Worm (Caenorhabditis elegans): ENCODE measurements around the gene tin-10.

tin-10 gene

ce11 chrIII:11457911-11458310 lies 44.7 kb downstream of the tin-10 start:
- TF ChIP-seq mab-5 (tag; optimal IDR thresholded peaks at IDR 0.05) (no peak), ama-1 (optimal IDR thresholded peaks at IDR 0.05) (no peak), ztf-4 (tag; optimal IDR thresholded peaks at IDR 0.05) (no peak), snpc-4 (tag; optimal IDR thresholded peaks at IDR 0.05) (no peak), lsy-2 (tag; optimal IDR thresholded peaks at IDR 0.05) (no peak), blmp-1 (tag; optimal IDR thresholded peaks at IDR 0.05; ENCODE audit: insufficient read depth) (no peak), unc-39 (tag; optimal IDR thresholded peaks at IDR 0.05) (no peak), sma-3 (GFP tag; optimal IDR thresholded peaks at IDR 0.05) (no peak), nhr-25 (tag; optimal IDR thresholded peaks at IDR 0.05) (no peak), ztf-1 (GFP tag; conservative IDR thresholded peaks at IDR 0.05) (no peak), Y55F3AM.14 (GFP tag; optimal IDR thresholded peaks at IDR 0.05) (no peak), C34F6.9 (tag; optimal IDR thresholded peaks at IDR 0.05) (no peak), lin-13 (GFP tag; optimal IDR thresholded peaks at IDR 0.05) (no peak), aly-2 (tag; optimal IDR thresholded peaks at IDR 0.05) (no peak)

- TF ChIP-seq nhr-77 (tag; optimal IDR thresholded peaks at IDR 0.05) (no peak), ztf-1 (GFP tag; conservative IDR thresholded peaks at IDR 0.05) (no peak), C34F6.9 (tag; optimal IDR thresholded peaks at IDR 0.05) (no peak), lin-11 (tag; optimal IDR thresholded peaks at IDR 0.05) (no peak), egl-27 (tag; optimal IDR thresholded peaks at IDR 0.05) (no peak), ztf-11 (tag; optimal IDR thresholded peaks at IDR 0.05) (no peak), skn-1 (tag; optimal IDR thresholded peaks at IDR 0.05) (no peak), elt-3 (tag; optimal IDR thresholded peaks at IDR 0.05) (no peak), nhr-6 (tag; optimal IDR thresholded peaks at IDR 0.05) (no peak), ceh-82 (tag; optimal IDR thresholded peaks at IDR 0.05) (no peak), F13H6.1 (tag; optimal IDR thresholded peaks at IDR 0.05) (no peak), nhr-23 (tag; optimal IDR thresholded peaks at IDR 0.05) (no peak), peb-1 (tag; optimal IDR thresholded peaks at IDR 0.05) (no peak)
Measured at ce11 chrIII:11456577-11456976, 46.1 kb downstream of the tin-10 start, which contains the start of gene plr-1. Gene plr-1, plus strand, starts transcription at chrIII:11456877.

ce11 chrIII:11453970-11454369 lies 48.7 kb downstream of the tin-10 start:
- TF ChIP-seq sem-4 (tag; optimal IDR thresholded peaks at IDR 0.05) (peak; percentile 16), lin-13 (GFP tag; optimal IDR thresholded peaks at IDR 0.05) (no peak), mab-5 (tag; optimal IDR thresholded peaks at IDR 0.05) (peak; percentile 5), skn-1 (tag; optimal IDR thresholded peaks at IDR 0.05) (no peak), mbf-1 (tag; optimal IDR thresholded peaks at IDR 0.05) (no peak), nhr-12 (tag; optimal IDR thresholded peaks at IDR 0.05) (no peak), fos-1 (tag; optimal IDR thresholded peaks at IDR 0.05) (no peak), C34F6.9 (tag; optimal IDR thresholded peaks at IDR 0.05) (no peak)

- TF ChIP-seq nhr-77 (tag; optimal IDR thresholded peaks at IDR 0.05) (no peak), R02D3.7 (tag; optimal IDR thresholded peaks at IDR 0.05) (no peak), nhr-10 (tag; optimal IDR thresholded peaks at IDR 0.05) (no peak), nhr-21 (tag; optimal IDR thresholded peaks at IDR 0.05) (no peak), sma-3 (GFP tag; optimal IDR thresholded peaks at IDR 0.05) (no peak), crh-2 (tag; optimal IDR thresholded peaks at IDR 0.05) (no peak), mbf-1 (tag; optimal IDR thresholded peaks at IDR 0.05) (no peak), sem-4 (tag; optimal IDR thresholded peaks at IDR 0.05) (no peak), egl-27 (tag; optimal IDR thresholded peaks at IDR 0.05) (no peak), sma-9 (GFP tag; optimal IDR thresholded peaks at IDR 0.05) (no peak), sma-9 (tag; optimal IDR thresholded peaks at IDR 0.05) (no peak), elt-3 (tag; optimal IDR thresholded peaks at IDR 0.05) (no peak), unc-62 (GFP tag; optimal IDR thresholded peaks at IDR 0.05) (no peak), ZK546.5 (tag; optimal IDR thresholded peaks at IDR 0.05) (no peak), nhr-6 (tag; optimal IDR thresholded peaks at IDR 0.05) (no peak), ama-1 (optimal IDR thresholded peaks at IDR 0.05) (no peak), lin-11 (tag; optimal IDR thresholded peaks at IDR 0.05) (no peak), nhr-11 (tag; optimal IDR thresholded peaks at IDR 0.05) (no peak)
Measured at ce11 chrIII:11452530-11452929, 50.1 kb downstream of the tin-10 start.

All from whole organism, L2 larva.